Worm (Caenorhabditis elegans) whole organism, late embryonic: ENCODE measurements around the gene Y7A5A.8.

Experiments used
- C08G9.2 ChIP-seq: sonication (generic microtip); optimal IDR thresholded peaks from 2 replicates; lab custom pipeline; 2016; ENCODE audit warnings: mild to moderate bottlenecking, missing genetic modification characterization, moderate library complexity, missing compliant biosample characterization
- F13H6.1 ChIP-seq: sonication (generic microtip); optimal IDR thresholded peaks from 2 replicates; lab custom pipeline; 2016; ENCODE audit warnings: missing genetic modification characterization, missing compliant biosample characterization
- T23F11.4 ChIP-seq: fragments of 200-800 bp; sonication (Bioruptor generic); optimal IDR thresholded peaks from 2 replicates; lab custom pipeline; 2018; ENCODE audit warnings: mild to moderate bottlenecking, missing genetic modification characterization, missing compliant biosample characterization
- Y22D7AL.16 ChIP-seq: sonication (generic microtip); optimal IDR thresholded peaks from 2 replicates; lab custom pipeline; 2016; ENCODE audit warnings: missing genetic modification characterization, missing compliant biosample characterization
- ceh-14 ChIP-seq: sonication (generic microtip); optimal IDR thresholded peaks from 2 replicates; lab custom pipeline; 2016; ENCODE audit warnings: missing genotype, missing genetic modification characterization, missing compliant biosample characterization
- ceh-19 ChIP-seq: fragments of 200-800 bp; sonication (Bioruptor generic); optimal IDR thresholded peaks from 2 replicates; lab custom pipeline; 2018; ENCODE audit warnings: mild to moderate bottlenecking, missing genetic modification characterization, missing compliant biosample characterization
- ceh-2 ChIP-seq: sonication (generic microtip); optimal IDR thresholded peaks from 2 replicates; lab custom pipeline; 2016; ENCODE audit warnings: missing genotype, missing genetic modification characterization, missing compliant biosample characterization
- ceh-22 ChIP-seq: sonication (generic microtip); optimal IDR thresholded peaks from 2 replicates; lab custom pipeline; 2017; ENCODE audit warnings: missing biosample characterization, missing genetic modification characterization
- ceh-24 ChIP-seq: sonication (generic microtip); optimal IDR thresholded peaks from 2 replicates; lab custom pipeline; 2016; ENCODE audit warnings: mild to moderate bottlenecking, missing genetic modification characterization, missing compliant biosample characterization
- ceh-30 ChIP-seq: fragments of 150-350 bp; optimal IDR thresholded peaks from 2 replicates; lab custom pipeline; 2014; ENCODE audit warnings: missing biosample characterization, missing genetic modification characterization
- ceh-31 ChIP-seq: sonication (generic microtip); optimal IDR thresholded peaks from 2 replicates; lab custom pipeline; 2016; ENCODE audit warnings: missing genetic modification characterization, missing compliant biosample characterization
- ceh-6 ChIP-seq: fragments of 200-800 bp; sonication (Bioruptor generic); optimal IDR thresholded peaks from 2 replicates; lab custom pipeline; 2018; ENCODE audit warnings: mild to moderate bottlenecking, missing genetic modification characterization, missing compliant biosample characterization
- che-1 ChIP-seq: sonication (generic microtip); optimal IDR thresholded peaks from 2 replicates; lab custom pipeline; 2016; ENCODE audit warnings: mild to moderate bottlenecking, missing genetic modification characterization, missing compliant biosample characterization
- eyg-1 ChIP-seq: sonication (generic microtip); optimal IDR thresholded peaks from 2 replicates; lab custom pipeline; 2016; ENCODE audit warnings: missing genotype, missing genetic modification characterization, missing compliant biosample characterization
- fax-1 ChIP-seq: sonication (generic microtip); optimal IDR thresholded peaks from 2 replicates; lab custom pipeline; 2016; ENCODE audit warnings: missing genotype, missing genetic modification characterization, missing compliant biosample characterization
- gmeb-2 ChIP-seq: sonication (generic microtip); optimal IDR thresholded peaks from 2 replicates; lab custom pipeline; 2016; ENCODE audit warnings: missing genetic modification characterization, inconsistent platforms, missing compliant biosample characterization
- hlh-13 ChIP-seq: fragments of 200-800 bp; sonication (Bioruptor generic); optimal IDR thresholded peaks from 2 replicates; lab custom pipeline; 2018; ENCODE audit warnings: mild to moderate bottlenecking, missing genetic modification characterization, missing compliant biosample characterization
- hlh-6 ChIP-seq: sonication (generic microtip); optimal IDR thresholded peaks from 2 replicates; lab custom pipeline; 2016; ENCODE audit warnings: missing genotype, missing genetic modification characterization, missing compliant biosample characterization
- lim-6 ChIP-seq: sonication (generic microtip); optimal IDR thresholded peaks from 2 replicates; lab custom pipeline; 2016; ENCODE audit warnings: missing genetic modification characterization, missing compliant biosample characterization
- madf-2 ChIP-seq: sonication (generic microtip); optimal IDR thresholded peaks from 2 replicates; lab custom pipeline; 2017; ENCODE audit warnings: missing genetic modification characterization, missing compliant biosample characterization
- mec-3 ChIP-seq: sonication (generic microtip); optimal IDR thresholded peaks from 2 replicates; lab custom pipeline; 2016; ENCODE audit warnings: borderline replicate concordance, missing genetic modification characterization, missing compliant biosample characterization
- nfya-1 ChIP-seq: sonication (generic microtip); optimal IDR thresholded peaks from 2 replicates; lab custom pipeline; 2017; ENCODE audit warnings: missing genetic modification characterization, mild to moderate bottlenecking, missing compliant biosample characterization, antibody characterized with exemption, moderate library complexity
- pat-9 ChIP-seq: fragments of 200-800 bp; sonication (Bioruptor generic); optimal IDR thresholded peaks from 2 replicates; lab custom pipeline; 2018; ENCODE audit warnings: mild to moderate bottlenecking, missing genetic modification characterization, moderate library complexity, missing compliant biosample characterization
- pax-1 ChIP-seq: fragments of 150-350 bp; optimal IDR thresholded peaks from 2 replicates; lab custom pipeline; 2014; ENCODE audit warnings: missing biosample characterization, missing genetic modification characterization
- pha-4 ChIP-seq: fragments of 150-350 bp; optimal IDR thresholded peaks from 2 replicates; lab custom pipeline; 2018; ENCODE audit warnings: missing biosample characterization, missing genetic modification reagents, missing genetic modification characterization
- pqm-1 ChIP-seq: sonication (generic microtip); optimal IDR thresholded peaks from 2 replicates; lab custom pipeline; 2016; ENCODE audit warnings: missing genetic modification characterization, missing compliant biosample characterization
- pros-1 ChIP-seq: fragments of 150-350 bp; optimal IDR thresholded peaks from 2 replicates; lab custom pipeline; 2014; ENCODE audit warnings: missing biosample characterization, missing genetic modification reagents, missing genetic modification characterization
- ref-2 ChIP-seq: sonication (generic microtip); optimal IDR thresholded peaks from 2 replicates; lab custom pipeline; 2016; ENCODE audit warnings: missing genetic modification characterization, missing compliant biosample characterization
- rnt-1 ChIP-seq: sonication (generic microtip); optimal IDR thresholded peaks from 2 replicates; lab custom pipeline; 2016; ENCODE audit warnings: missing genetic modification characterization, missing compliant biosample characterization
- sdc-2 ChIP-seq: sonication (generic microtip); optimal IDR thresholded peaks from 2 replicates; lab custom pipeline; 2016; ENCODE audit warnings: missing genotype, missing genetic modification characterization, missing compliant biosample characterization
- sox-2 ChIP-seq: fragments of 200-800 bp; sonication (Bioruptor generic); IDR thresholded peaks from 2 replicates; pipeline ENCODE4 v1.3.6; 2022; ENCODE audit warnings: missing genetic modification reagents, missing genetic modification characterization, missing compliant biosample characterization
- sox-4 ChIP-seq: sonication (generic microtip); optimal IDR thresholded peaks from 2 replicates; lab custom pipeline; 2017; ENCODE audit warnings: mild to moderate bottlenecking, missing genetic modification characterization, inconsistent platforms, missing compliant biosample characterization
- syd-9 ChIP-seq: sonication (generic microtip); optimal IDR thresholded peaks from 2 replicates; lab custom pipeline; 2016; ENCODE audit warnings: mild to moderate bottlenecking, missing genetic modification characterization, moderate library complexity, missing compliant biosample characterization
- ttx-3 ChIP-seq: sonication (generic microtip); optimal IDR thresholded peaks from 2 replicates; lab custom pipeline; 2016; ENCODE audit warnings: missing genetic modification reagents, missing genetic modification characterization, missing compliant biosample characterization
- unc-3 ChIP-seq, 2 experiments: fragments of 200-800 bp in 1 of 2; sonication (Bioruptor generic) in 1 of 2; sonication (generic microtip) in 1 of 2; conservative IDR thresholded peaks in 1 of 2; optimal IDR thresholded peaks in 1 of 2; 2 replicates each; pipeline versions ENCODE4 v1.3.6 to Lab custom; 2016 to 2022; ENCODE audit warnings: missing compliant biosample characterization in 2 of 2, missing genetic modification characterization in 2 of 2, missing genetic modification reagents in 1 of 2
- unc-42 ChIP-seq: sonication (generic microtip); optimal IDR thresholded peaks from 2 replicates; lab custom pipeline; 2016; ENCODE audit warnings: missing genotype, missing genetic modification characterization, missing compliant biosample characterization
- unc-55 ChIP-seq: sonication (generic microtip); optimal IDR thresholded peaks from 2 replicates; lab custom pipeline; 2017; ENCODE audit warnings: missing biosample characterization, missing genetic modification reagents, missing genetic modification characterization
- zip-5 ChIP-seq: sonication (generic microtip); optimal IDR thresholded peaks from 2 replicates; lab custom pipeline; 2016; ENCODE audit warnings: missing genetic modification characterization, missing compliant biosample characterization

The Y7A5A.8 gene

ce11 chrX:15849397-15849935 lies 27.2 kb downstream of the Y7A5A.8 start, which contains the start of gene acl-1 (continued):
- no peak for TF ChIP-seq pros-1 (tag; lab: Kevin White, UChicago)
- TF ChIP-seq sox-2 (GFP tag; lab: Robert Waterston, UW): no peak
- no peak for TF ChIP-seq che-1 (tag; lab: Kevin White, UChicago)
- TF ChIP-seq lim-6 (tag; lab: Kevin White, UChicago): peak; percentile 6
- TF ChIP-seq hlh-6 (tag; lab: Kevin White, UChicago): no peak
- TF ChIP-seq unc-3 (GFP tag; conservative IDR thresholded peaks at IDR 0.05; lab: Robert Waterston, UW): no peak
- TF ChIP-seq unc-3 (tag; optimal IDR thresholded peaks at IDR 0.05; lab: Kevin White, UChicago): no peak
- no peak for TF ChIP-seq pax-1 (tag; lab: Kevin White, UChicago)
- TF ChIP-seq ceh-6: no peak
- peak; percentile 77 for TF ChIP-seq sdc-2
- no peak for TF ChIP-seq sox-4 (tag; lab: Kevin White, UChicago)
- TF ChIP-seq unc-55 (GFP tag; lab: Kevin White, UChicago): no peak
- no peak for TF ChIP-seq hlh-13 (GFP tag; lab: Kevin White, UChicago)
- TF ChIP-seq F13H6.1 (tag; lab: Kevin White, UChicago): peak; percentile 44
- peak; percentile 87 for TF ChIP-seq unc-42 (tag; lab: Kevin White, UChicago)
- no peak for TF ChIP-seq fax-1 (tag; lab: Kevin White, UChicago)
- no peak for TF ChIP-seq eyg-1
- TF ChIP-seq Y22D7AL.16: no peak
- no peak for TF ChIP-seq gmeb-2 (tag; lab: Kevin White, UChicago)
- no peak for TF ChIP-seq ceh-24 (tag; lab: Kevin White, UChicago)
- no peak for TF ChIP-seq ttx-3 (tag; lab: Kevin White, UChicago)
- TF ChIP-seq zip-5 (tag; lab: Kevin White, UChicago): peak; percentile 18
- peak; percentile 85 for TF ChIP-seq C08G9.2
- peak; percentile 75 for TF ChIP-seq ceh-2
- TF ChIP-seq pat-9 (tag; lab: Kevin White, UChicago): no peak
- no peak for TF ChIP-seq pha-4 (tag; lab: Kevin White, UChicago)
- no peak for TF ChIP-seq ceh-19 (GFP tag; lab: Kevin White, UChicago)
- peak; percentile 47 for TF ChIP-seq ceh-14
- no peak for TF ChIP-seq pqm-1 (tag; lab: Kevin White, UChicago)
- no peak for TF ChIP-seq T23F11.4 (GFP tag; lab: Kevin White, UChicago)

- TF ChIP-seq syd-9 (tag; lab: Kevin White, UChicago): no peak
These were observed 28.7 kb downstream of the Y7A5A.8 start for ce11 chrX:15851013-15851412.

ce11 chrX:15856853-15857252 lies 34.6 kb downstream of the Y7A5A.8 start, which contains the start of gene F53H4.2:
Gene F53H4.2, plus strand, starts transcription at chrX:15857153.
- TF ChIP-seq mec-3 (tag; lab: Kevin White, UChicago): no peak
- no peak for TF ChIP-seq ceh-22 (tag; lab: Kevin White, UChicago)
- no peak for TF ChIP-seq rnt-1 (tag; lab: Kevin White, UChicago)

ce11 chrX:15860556-15861008 lies 38.3 kb downstream of the Y7A5A.8 start, which contains the start of gene F53H4.6:
Gene F53H4.6, minus strand, starts transcription at chrX:15860606.
- TF ChIP-seq hlh-6 (tag; lab: Kevin White, UChicago): no peak
- TF ChIP-seq fax-1 (tag; lab: Kevin White, UChicago): no peak
- no peak for TF ChIP-seq madf-2 (tag; lab: Kevin White, UChicago)
- TF ChIP-seq rnt-1 (tag; lab: Kevin White, UChicago): no peak
- TF ChIP-seq nfya-1 (tag; lab: Kevin White, UChicago): peak; percentile 38
- peak; percentile 11 for TF ChIP-seq unc-42 (tag; lab: Kevin White, UChicago)
- peak; percentile 23 for TF ChIP-seq ref-2
- peak; percentile 24 for TF ChIP-seq ceh-31
- TF ChIP-seq ceh-30 (tag; lab: Kevin White, UChicago): no peak
- TF ChIP-seq pax-1 (tag; lab: Kevin White, UChicago): peak; percentile 4
